Worm (Caenorhabditis elegans) whole organism, late embryonic: Measurements from ENCODE around the gene pinn-4.

Experiments
- K09A11.1 ChIP-seq: sonication (generic microtip); optimal IDR thresholded peaks from 2 replicates; lab custom pipeline; 2017; ENCODE audit warnings: antibody characterized with exemption, mild to moderate bottlenecking, missing genetic modification characterization, missing compliant biosample characterization; ENCODE audit not compliant: insufficient read depth
- ceh-18 ChIP-seq: sonication (generic microtip); optimal IDR thresholded peaks from 2 replicates; lab custom pipeline; 2016; ENCODE audit warnings: missing genetic modification characterization, missing compliant biosample characterization
- ceh-19 ChIP-seq: fragments of 200-800 bp; sonication (Bioruptor generic); optimal IDR thresholded peaks from 2 replicates; lab custom pipeline; 2018; ENCODE audit warnings: mild to moderate bottlenecking, missing genetic modification characterization, missing compliant biosample characterization
- ceh-2 ChIP-seq: sonication (generic microtip); optimal IDR thresholded peaks from 2 replicates; lab custom pipeline; 2016; ENCODE audit warnings: missing genotype, missing genetic modification characterization, missing compliant biosample characterization
- ceh-31 ChIP-seq: sonication (generic microtip); optimal IDR thresholded peaks from 2 replicates; lab custom pipeline; 2016; ENCODE audit warnings: missing genetic modification characterization, missing compliant biosample characterization
- ceh-45 ChIP-seq: fragments of 200-800 bp; sonication (Bioruptor generic); IDR thresholded peaks from 2 replicates; pipeline ENCODE4 v1.3.6; 2022; ENCODE audit warnings: missing genetic modification reagents, missing genetic modification characterization, missing compliant biosample characterization
- elt-2 ChIP-seq: sonication (generic microtip); optimal IDR thresholded peaks from 2 replicates; lab custom pipeline; 2016; ENCODE audit warnings: missing genetic modification reagents, missing genetic modification characterization, missing compliant biosample characterization
- elt-4 ChIP-seq: sonication (generic microtip); optimal IDR thresholded peaks from 2 replicates; lab custom pipeline; 2016; ENCODE audit warnings: missing genetic modification characterization, missing compliant biosample characterization
- fkh-10 ChIP-seq: fragments of 150-350 bp; optimal IDR thresholded peaks from 2 replicates; lab custom pipeline; 2014; ENCODE audit warnings: missing biosample characterization, missing genetic modification reagents, missing genetic modification characterization
- fkh-6 ChIP-seq: sonication (generic microtip); optimal IDR thresholded peaks from 2 replicates; lab custom pipeline; 2016; ENCODE audit warnings: missing genetic modification characterization, missing compliant biosample characterization
- hlh-30 ChIP-seq: sonication (generic microtip); optimal IDR thresholded peaks from 2 replicates; lab custom pipeline; 2017; ENCODE audit warnings: antibody characterized with exemption, missing genetic modification characterization, missing compliant biosample characterization; ENCODE audit not compliant: insufficient read depth
- lim-6 ChIP-seq: sonication (generic microtip); optimal IDR thresholded peaks from 2 replicates; lab custom pipeline; 2016; ENCODE audit warnings: missing genetic modification characterization, missing compliant biosample characterization
- lin-11 ChIP-seq: fragments of 200-800 bp; sonication (Bioruptor generic); optimal IDR thresholded peaks from 2 replicates; lab custom pipeline; 2018; ENCODE audit warnings: mild to moderate bottlenecking, missing genetic modification characterization, missing compliant biosample characterization
- mec-3 ChIP-seq: sonication (generic microtip); optimal IDR thresholded peaks from 2 replicates; lab custom pipeline; 2016; ENCODE audit warnings: borderline replicate concordance, missing genetic modification characterization, missing compliant biosample characterization
- nfya-1 ChIP-seq: sonication (generic microtip); optimal IDR thresholded peaks from 2 replicates; lab custom pipeline; 2017; ENCODE audit warnings: missing genetic modification characterization, mild to moderate bottlenecking, missing compliant biosample characterization, antibody characterized with exemption, moderate library complexity
- odd-2 ChIP-seq: sonication (generic microtip); optimal IDR thresholded peaks from 2 replicates; lab custom pipeline; 2017; ENCODE audit warnings: antibody characterized with exemption, mild to moderate bottlenecking, missing genetic modification characterization, missing compliant biosample characterization
- pros-1 ChIP-seq: fragments of 150-350 bp; optimal IDR thresholded peaks from 2 replicates; lab custom pipeline; 2014; ENCODE audit warnings: missing biosample characterization, missing genetic modification reagents, missing genetic modification characterization
- ref-2 ChIP-seq: sonication (generic microtip); optimal IDR thresholded peaks from 2 replicates; lab custom pipeline; 2016; ENCODE audit warnings: missing genetic modification characterization, missing compliant biosample characterization
- rnt-1 ChIP-seq: sonication (generic microtip); optimal IDR thresholded peaks from 2 replicates; lab custom pipeline; 2016; ENCODE audit warnings: missing genetic modification characterization, missing compliant biosample characterization
- sdc-2 ChIP-seq: sonication (generic microtip); optimal IDR thresholded peaks from 2 replicates; lab custom pipeline; 2016; ENCODE audit warnings: missing genotype, missing genetic modification characterization, missing compliant biosample characterization
- sox-2 ChIP-seq: fragments of 200-800 bp; sonication (Bioruptor generic); IDR thresholded peaks from 2 replicates; pipeline ENCODE4 v1.3.6; 2022; ENCODE audit warnings: missing genetic modification reagents, missing genetic modification characterization, missing compliant biosample characterization
- syd-9 ChIP-seq: sonication (generic microtip); optimal IDR thresholded peaks from 2 replicates; lab custom pipeline; 2016; ENCODE audit warnings: mild to moderate bottlenecking, missing genetic modification characterization, moderate library complexity, missing compliant biosample characterization
- tbx-2 ChIP-seq: sonication (generic microtip); optimal IDR thresholded peaks from 2 replicates; lab custom pipeline; 2016; ENCODE audit warnings: missing genetic modification characterization, missing compliant biosample characterization
- tbx-7 ChIP-seq: sonication (generic microtip); optimal IDR thresholded peaks from 2 replicates; lab custom pipeline; 2016; ENCODE audit warnings: missing genotype, missing genetic modification characterization, missing compliant biosample characterization
- unc-42 ChIP-seq: sonication (generic microtip); optimal IDR thresholded peaks from 2 replicates; lab custom pipeline; 2016; ENCODE audit warnings: missing genotype, missing genetic modification characterization, missing compliant biosample characterization
- unc-55 ChIP-seq: sonication (generic microtip); optimal IDR thresholded peaks from 2 replicates; lab custom pipeline; 2017; ENCODE audit warnings: missing biosample characterization, missing genetic modification reagents, missing genetic modification characterization
- zip-5 ChIP-seq: sonication (generic microtip); optimal IDR thresholded peaks from 2 replicates; lab custom pipeline; 2016; ENCODE audit warnings: missing genetic modification characterization, missing compliant biosample characterization
- ztf-16 ChIP-seq: sonication (generic microtip); optimal IDR thresholded peaks from 2 replicates; lab custom pipeline; 2017; ENCODE audit warnings: missing genetic modification characterization, missing compliant biosample characterization

pinn-4 gene

DNA sequence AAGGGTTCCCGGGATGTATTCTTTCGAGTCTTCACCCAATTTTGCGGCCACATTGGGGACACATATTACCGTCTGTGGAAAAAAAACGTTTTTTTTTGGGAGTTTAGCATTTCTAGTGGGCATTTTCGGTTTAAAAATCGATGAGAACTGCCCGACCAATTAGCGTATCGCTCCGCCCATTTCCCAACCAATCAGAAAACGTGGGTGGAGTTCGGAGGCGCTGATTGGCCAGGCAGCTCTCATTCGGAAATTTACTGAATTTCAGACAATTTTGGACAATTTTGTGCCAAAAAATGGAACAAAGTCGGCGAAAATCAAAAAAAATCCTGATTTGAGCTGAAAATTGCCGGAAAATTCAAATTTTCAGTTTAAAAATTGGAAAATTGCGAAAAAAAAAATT is 43.8 kb downstream of the pinn-4 start:
- TF ChIP-seq nfya-1 (tag; lab: Kevin White, UChicago) (peak; percentile 99), elt-2 (no peak)

- no peak for TF ChIP-seq sox-2
Observed at ce11 chrII:13447166-13447643, 44.4 kb downstream of the pinn-4 start, which contains the start of gene tbc-14. Gene tbc-14, minus strand, starts transcription at chrII:13447593.

- TF ChIP-seq sdc-2 (tag; lab: Kevin White, UChicago) (no peak), tbx-7 (tag; lab: Kevin White, UChicago) (no peak), elt-2 (peak; percentile 45), rnt-1 (tag; lab: Kevin White, UChicago) (no peak), fkh-6 (no peak), ref-2 (tag; lab: Kevin White, UChicago) (no peak), ceh-2 (tag; lab: Kevin White, UChicago) (no peak), nfya-1 (tag; lab: Kevin White, UChicago) (peak; percentile 74), odd-2 (tag; lab: Kevin White, UChicago) (no peak), pros-1 (tag; lab: Kevin White, UChicago) (no peak), unc-42 (tag; lab: Kevin White, UChicago) (peak; percentile 55), K09A11.1 (peak; percentile 31), ceh-45 (GFP tag; lab: Robert Waterston, UW) (no peak), syd-9 (tag; lab: Kevin White, UChicago) (no peak), fkh-10 (GFP tag; lab: Kevin White, UChicago) (no peak), ceh-18 (tag; lab: Kevin White, UChicago) (peak; percentile 29), ceh-19 (GFP tag; lab: Kevin White, UChicago) (no peak), lin-11 (tag; lab: Kevin White, UChicago) (no peak), ceh-31 (tag; lab: Kevin White, UChicago) (peak; percentile 20), hlh-30 (tag; lab: Kevin White, UChicago) (peak; percentile 95), mec-3 (tag; lab: Kevin White, UChicago) (no peak), tbx-2 (peak; percentile 43), unc-55 (GFP tag; lab: Kevin White, UChicago) (peak; percentile 74), ztf-16 (tag; lab: Kevin White, UChicago) (no peak)
- TF ChIP-seq, all 69 proteins: peak for 9
Observed at ce11 chrII:13447668-13448067, 44.9 kb downstream of the pinn-4 start.

DNA sequence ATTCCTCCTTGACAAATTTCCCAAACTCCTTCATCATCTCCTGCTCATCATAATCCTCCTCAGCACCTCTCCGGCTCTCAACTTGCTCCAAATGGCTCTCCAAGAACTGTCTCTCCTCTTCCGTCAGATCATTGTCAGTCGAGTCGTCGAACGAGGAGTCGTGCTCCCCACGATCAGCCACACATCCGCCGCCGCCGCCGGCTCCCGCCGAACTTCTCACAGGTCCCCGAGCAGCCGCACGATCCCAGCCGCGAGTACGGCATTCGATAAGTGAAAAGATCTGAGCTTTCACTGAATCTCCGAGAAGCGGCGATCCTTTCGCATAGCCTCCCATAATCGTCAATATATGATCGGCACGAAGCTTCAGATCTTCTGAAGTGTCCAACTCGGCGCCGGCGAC is 48.5 kb downstream of the pinn-4 start:
- TF ChIP-seq lim-6 (tag; lab: Kevin White, UChicago) (no peak), elt-4 (tag; lab: Kevin White, UChicago) (peak; percentile 30), zip-5 (tag; lab: Kevin White, UChicago) (no peak), lin-11 (tag; lab: Kevin White, UChicago) (no peak)
